Fruit fly (Drosophila melanogaster) whole organism, embryonic: ENCODE measurements around the gene CNPYb.
A peak's percentile ranks its signal among the peaks of the same experiment; 100 is the strongest.

Experiments
- C15 ChIP-seq: fragments of 200-800 bp; sonication (Bioruptor generic); IDR thresholded peaks from 3 replicates; pipeline ENCODE4 v1.3.6; 2022; ENCODE audit warnings: missing biosample characterization, missing genetic modification characterization
- CG10321 ChIP-seq: fragments of 200-800 bp; sonication (Bioruptor generic); IDR thresholded peaks from 2 replicates; pipeline ENCODE4 v1.3.6; 2022; ENCODE audit warnings: missing biosample characterization, missing genetic modification characterization
- CG10565 ChIP-seq: fragments of 200-800 bp; sonication (Bioruptor generic); optimal IDR thresholded peaks from 3 replicates; lab custom pipeline; 2016; ENCODE audit warnings: missing biosample characterization, mild to moderate bottlenecking, missing genetic modification characterization
- CG10959 ChIP-seq: fragments of 200-800 bp; sonication (Bioruptor generic); IDR thresholded peaks from 2 replicates; pipeline ENCODE4 v1.3.6; 2022; ENCODE audit warnings: missing biosample characterization, missing genetic modification characterization
- CG11247 ChIP-seq: fragments of 200-800 bp; sonication (Bioruptor generic); IDR thresholded peaks from 2 replicates; pipeline ENCODE4 v1.3.6; 2022; ENCODE audit warnings: missing biosample characterization, missing genetic modification characterization
- CG11695 ChIP-seq: fragments of 200-800 bp; sonication (Bioruptor generic); IDR thresholded peaks from 3 replicates; pipeline ENCODE4 v1.3.6; 2022; ENCODE audit warnings: missing biosample characterization, missing genetic modification characterization
- CG17385 ChIP-seq: fragments of 200-800 bp; sonication (Bioruptor generic); optimal IDR thresholded peaks from 3 replicates; lab custom pipeline; 2018; ENCODE audit warnings: missing biosample characterization, mild to moderate bottlenecking, missing genetic modification characterization
- CG2875 ChIP-seq: fragments of 200-800 bp; sonication (Bioruptor generic); optimal IDR thresholded peaks from 2 replicates; lab custom pipeline; 2017; ENCODE audit warnings: missing biosample characterization, mild to moderate bottlenecking, missing genetic modification characterization, missing genetic modification reagents
- CG31441 ChIP-seq: fragments of 200-800 bp; sonication (Bioruptor generic); IDR thresholded peaks from 2 replicates; pipeline ENCODE4 v1.3.6; 2022; ENCODE audit warnings: missing biosample characterization, missing genetic modification characterization
- CG3838 ChIP-seq: fragments of 200-800 bp; sonication (Bioruptor generic); optimal IDR thresholded peaks from 3 replicates; lab custom pipeline; 2016; ENCODE audit warnings: missing biosample characterization, missing genetic modification characterization
- CG3995 ChIP-seq: fragments of 200-800 bp; sonication (Bioruptor generic); optimal IDR thresholded peaks from 3 replicates; lab custom pipeline; 2016; ENCODE audit warnings: missing biosample characterization, missing genetic modification characterization
- CG6254 ChIP-seq: fragments of 200-800 bp; sonication (Bioruptor generic); optimal IDR thresholded peaks from 3 replicates; lab custom pipeline; 2017; ENCODE audit warnings: mild to moderate bottlenecking, missing biosample characterization, missing genetic modification reagents, missing genetic modification characterization
- CG6813 ChIP-seq: fragments of 200-800 bp; sonication (Bioruptor generic); optimal IDR thresholded peaks from 2 replicates; lab custom pipeline; 2017; ENCODE audit warnings: missing biosample characterization, missing genetic modification characterization, mild to moderate bottlenecking, moderate library complexity, missing genetic modification reagents
- CG7271 ChIP-seq: fragments of 200-800 bp; sonication (Bioruptor generic); optimal IDR thresholded peaks from 2 replicates; lab custom pipeline; 2018; ENCODE audit warnings: missing biosample characterization, mild to moderate bottlenecking, missing genetic modification characterization, moderate library complexity
- CG7987 ChIP-seq: fragments of 200-800 bp; sonication (Bioruptor generic); optimal IDR thresholded peaks from 2 replicates; lab custom pipeline; 2018; ENCODE audit warnings: missing biosample characterization, mild to moderate bottlenecking, missing genetic modification characterization, moderate library complexity
- CG8765 ChIP-seq: fragments of 200-800 bp; sonication (Bioruptor generic); IDR thresholded peaks from 2 replicates; pipeline ENCODE4 v1.3.6; 2022; ENCODE audit warnings: missing biosample characterization, missing genetic modification characterization
- CG9932 ChIP-seq: fragments of 200-800 bp; sonication (Bioruptor generic); IDR thresholded peaks from 2 replicates; pipeline ENCODE4 v1.3.6; 2022; ENCODE audit warnings: missing biosample characterization, missing genetic modification characterization
- CHES-1-like ChIP-seq: fragments of 200-800 bp; sonication (Bioruptor generic); optimal IDR thresholded peaks from 2 replicates; lab custom pipeline; 2016; ENCODE audit warnings: missing biosample characterization, missing genetic modification characterization
- CkIIα-i1 ChIP-seq: fragments of 200-800 bp; sonication (Bioruptor generic); IDR thresholded peaks from 2 replicates; pipeline ENCODE4 v1.3.6; 2022; ENCODE audit warnings: missing biosample characterization, missing genetic modification characterization
- Dbx ChIP-seq: fragments of 200-800 bp; sonication (Bioruptor generic); IDR thresholded peaks from 3 replicates; pipeline ENCODE4 v1.3.6; 2022; ENCODE audit warnings: missing biosample characterization, missing genetic modification characterization
- Dek ChIP-seq: fragments of 200-800 bp; sonication (Bioruptor generic); optimal IDR thresholded peaks from 3 replicates; lab custom pipeline; 2019; ENCODE audit warnings: missing biosample characterization, mild to moderate bottlenecking, missing genetic modification characterization, moderate library complexity
- Doc2 ChIP-seq: fragments of 200-800 bp; sonication (Bioruptor generic); IDR thresholded peaks from 2 replicates; pipeline ENCODE4 v1.3.6; 2022; ENCODE audit warnings: missing biosample characterization, missing genetic modification characterization
- Dref ChIP-seq: fragments of 200-800 bp; sonication (Bioruptor generic); IDR thresholded peaks from 2 replicates; pipeline ENCODE4 v1.3.6; 2022; ENCODE audit warnings: missing biosample characterization, missing genetic modification characterization
- ERR ChIP-seq: fragments of 200-800 bp; sonication (Bioruptor generic); optimal IDR thresholded peaks from 2 replicates; lab custom pipeline; 2016; ENCODE audit warnings: missing biosample characterization, missing genetic modification characterization
- Ets65A ChIP-seq: fragments of 200-800 bp; sonication (Bioruptor generic); peaks from one replicate; lab custom pipeline; 2016; ENCODE audit warnings: missing biosample characterization, missing genetic modification characterization
- HLH4C ChIP-seq: fragments of 200-800 bp; sonication (Bioruptor generic); IDR thresholded peaks from 3 replicates; pipeline ENCODE4 v1.3.6; 2022; ENCODE audit warnings: missing biosample characterization, missing genetic modification characterization; ENCODE audit not compliant: partially characterized antibody
- MTF-1 ChIP-seq: fragments of 200-800 bp; sonication (Bioruptor generic); optimal IDR thresholded peaks from 2 replicates; lab custom pipeline; 2018; ENCODE audit warnings: missing biosample characterization, mild to moderate bottlenecking, missing genetic modification characterization, borderline replicate concordance
- Mad ChIP-seq: fragments of 200-800 bp; sonication (Bioruptor generic); optimal IDR thresholded peaks from 2 replicates; lab custom pipeline; 2016; ENCODE audit warnings: missing biosample characterization, missing genetic modification characterization
- Nf-YA ChIP-seq: fragments of 200-800 bp; sonication (Bioruptor generic); IDR thresholded peaks from 2 replicates; pipeline ENCODE4 v1.3.6; 2022; ENCODE audit warnings: missing biosample characterization, missing genetic modification characterization
- Opbp ChIP-seq: fragments of 200-800 bp; sonication (Bioruptor generic); IDR thresholded peaks from 3 replicates; pipeline ENCODE4 v1.3.6; 2022; ENCODE audit warnings: missing biosample characterization, missing genetic modification characterization; ENCODE audit not compliant: partially characterized antibody
- Optix ChIP-seq: fragments of 200-800 bp; sonication (Bioruptor generic); IDR thresholded peaks from 3 replicates; pipeline ENCODE4 v1.3.6; 2022; ENCODE audit warnings: missing biosample characterization, missing genetic modification characterization
- Ravus ChIP-seq: fragments of 200-800 bp; sonication (Bioruptor generic); IDR thresholded peaks from 2 replicates; pipeline ENCODE4 v1.3.6; 2022; ENCODE audit warnings: missing biosample characterization, missing genetic modification characterization
- Rfx ChIP-seq: fragments of 200-800 bp; sonication (Bioruptor generic); IDR thresholded peaks from 2 replicates; pipeline ENCODE4 v1.3.6; 2022; ENCODE audit warnings: missing biosample characterization, missing genetic modification characterization
- Scr ChIP-seq: fragments of 200-800 bp; sonication (Bioruptor generic); IDR thresholded peaks from 2 replicates; pipeline ENCODE4 v1.3.6; 2022; ENCODE audit warnings: missing biosample characterization, missing genetic modification characterization; ENCODE audit not compliant: partially characterized antibody
- YL-1 ChIP-seq: fragments of 200-800 bp; sonication (Bioruptor generic); optimal IDR thresholded peaks from 3 replicates; lab custom pipeline; 2017; ENCODE audit warnings: missing biosample characterization, mild to moderate bottlenecking, missing genetic modification characterization
- ac ChIP-seq: fragments of 200-800 bp; sonication (Bioruptor generic); optimal IDR thresholded peaks from 3 replicates; lab custom pipeline; 2017; ENCODE audit warnings: missing biosample characterization, mild to moderate bottlenecking, missing genetic modification characterization
- aop ChIP-seq: fragments of 200-800 bp; sonication (Bioruptor generic); IDR thresholded peaks from 2 replicates; pipeline ENCODE4 v1.3.6; 2022; ENCODE audit warnings: missing biosample characterization, missing genetic modification characterization
- az2 ChIP-seq: fragments of 200-800 bp; sonication (Bioruptor generic); optimal IDR thresholded peaks from 3 replicates; lab custom pipeline; 2016; ENCODE audit warnings: missing biosample characterization, missing genetic modification characterization
- bigmax ChIP-seq: fragments of 200-800 bp; sonication (Bioruptor generic); optimal IDR thresholded peaks from 2 replicates; lab custom pipeline; 2018; ENCODE audit warnings: missing biosample characterization, mild to moderate bottlenecking, missing genetic modification characterization
- chn ChIP-seq: fragments of 200-800 bp; sonication (Bioruptor generic); optimal IDR thresholded peaks from 2 replicates; lab custom pipeline; 2016; ENCODE audit warnings: missing biosample characterization, missing genetic modification characterization
- danr ChIP-seq: fragments of 200-800 bp; sonication (Bioruptor generic); IDR thresholded peaks from 2 replicates; pipeline ENCODE4 v1.3.6; 2022; ENCODE audit warnings: missing biosample characterization, missing genetic modification characterization
- fd64A ChIP-seq: fragments of 200-800 bp; sonication (Bioruptor generic); optimal IDR thresholded peaks from 3 replicates; lab custom pipeline; 2018; ENCODE audit warnings: missing biosample characterization, mild to moderate bottlenecking, missing genetic modification characterization
- kay ChIP-seq: fragments of 200-800 bp; sonication (Bioruptor generic); optimal IDR thresholded peaks from 2 replicates; lab custom pipeline; 2016; ENCODE audit warnings: missing biosample characterization, missing genetic modification characterization
- mld ChIP-seq: fragments of 200-800 bp; sonication (Bioruptor generic); IDR thresholded peaks from 3 replicates; pipeline ENCODE4 v1.3.6; 2022; ENCODE audit warnings: missing biosample characterization, missing genetic modification characterization; ENCODE audit not compliant: partially characterized antibody
- p53 ChIP-seq: fragments of 200-800 bp; sonication (Bioruptor generic); optimal IDR thresholded peaks from 2 replicates; lab custom pipeline; 2016; ENCODE audit warnings: missing biosample characterization, missing genetic modification characterization
- pnt ChIP-seq: fragments of 200-800 bp; sonication (Bioruptor generic); optimal IDR thresholded peaks from 3 replicates; lab custom pipeline; 2016; ENCODE audit warnings: missing biosample characterization, missing genetic modification characterization
- rib ChIP-seq: fragments of 200-800 bp; sonication (Bioruptor generic); IDR thresholded peaks from 2 replicates; pipeline ENCODE4 v1.3.6; 2022; ENCODE audit warnings: missing biosample characterization, missing genetic modification characterization
- sug ChIP-seq: fragments of 200-800 bp; optimal IDR thresholded peaks from 2 replicates; lab custom pipeline; 2019; ENCODE audit warnings: missing biosample characterization, mild to moderate bottlenecking, missing genetic modification characterization, moderate library complexity
- tll ChIP-seq, 2 experiments: fragments of 200-800 bp in 1 of 2; fragments of >200 bp in 1 of 2; sonication (Bioruptor generic) in 1 of 2; optimal IDR thresholded peaks; 2 replicates each; lab custom pipeline; 2017 to 2019; ENCODE audit warnings: missing biosample characterization in 2 of 2, missing genetic modification characterization in 2 of 2, mild to moderate bottlenecking in 1 of 2, moderate library complexity in 1 of 2
- toy ChIP-seq: fragments of 200-800 bp; sonication (Bioruptor generic); IDR thresholded peaks from 2 replicates; pipeline ENCODE4 v1.3.6; 2022; ENCODE audit warnings: missing biosample characterization, missing genetic modification characterization
- ttk ChIP-seq: fragments of 200-800 bp; sonication (Bioruptor generic); IDR thresholded peaks from 2 replicates; pipeline ENCODE4 v2.1.2; 2022; ENCODE audit warnings: missing biosample characterization, missing genetic modification characterization
- vvl ChIP-seq: fragments of 200-800 bp; sonication (Bioruptor generic); IDR thresholded peaks from 2 replicates; pipeline ENCODE4 v1.3.6; 2022; ENCODE audit warnings: missing biosample characterization, missing genetic modification characterization
- yki ChIP-seq: fragments of >200 bp; optimal IDR thresholded peaks from 3 replicates; lab custom pipeline; 2018
- zfh1 ChIP-seq: fragments of 200-800 bp; sonication (Bioruptor generic); IDR thresholded peaks from 3 replicates; pipeline ENCODE4 v1.3.6; 2022; ENCODE audit warnings: missing biosample characterization, missing genetic modification characterization

The CNPYb gene

dm6 chr3L:19073909-19074239, 22.1 kb downstream of the CNPYb start (continued):
- TF ChIP-seq CG7987 (GFP tag; lab: Kevin White, UChicago), result no peak
- no peak for TF ChIP-seq CG8765
- TF ChIP-seq Dbx, result no peak
- TF ChIP-seq ttk (GFP tag; lab: Robert Waterston, UW), result no peak
- TF ChIP-seq C15 (GFP tag; lab: Robert Waterston, UW), result no peak
- no peak for TF ChIP-seq Mad (GFP tag; lab: Kevin White, UChicago)
- TF ChIP-seq Nf-YA, result no peak
- no peak for TF ChIP-seq CHES-1-like (GFP tag; lab: Kevin White, UChicago)
- TF ChIP-seq Optix, result no peak
- TF ChIP-seq zfh1 (GFP tag; lab: Robert Waterston, UW), result no peak
- no peak for TF ChIP-seq CG6813 (GFP tag; lab: Kevin White, UChicago)
- TF ChIP-seq Doc2 (GFP tag; lab: Robert Waterston, UW), result no peak
- no peak for TF ChIP-seq chn (GFP tag; lab: Kevin White, UChicago)
- no peak for TF ChIP-seq CG3995 (GFP tag; lab: Kevin White, UChicago)
- TF ChIP-seq CG17385, result peak; percentile 43
- no peak for TF ChIP-seq bigmax (GFP tag; lab: Kevin White, UChicago)
- TF ChIP-seq Opbp (GFP tag; lab: Robert Waterston, UW), result no peak
- TF ChIP-seq Dek (tag; lab: Kevin White, UChicago), result no peak
- TF ChIP-seq Rfx (GFP tag; lab: Robert Waterston, UW), result no peak
- TF ChIP-seq CG9932 (GFP tag; lab: Robert Waterston, UW), result no peak
- no peak for TF ChIP-seq ERR (GFP tag; lab: Kevin White, UChicago)
- TF ChIP-seq Ets65A (GFP tag; lab: Kevin White, UChicago), result no peak
- TF ChIP-seq CG6254 (GFP tag; lab: Kevin White, UChicago), result peak; percentile 47
- TF ChIP-seq HLH4C, result no peak
- TF ChIP-seq fd64A (GFP tag; lab: Kevin White, UChicago), result no peak
- no peak for TF ChIP-seq CG11247 (GFP tag; lab: Robert Waterston, UW)
- no peak for TF ChIP-seq sug (tag; lab: Kevin White, UChicago)
- peak; percentile 39 for TF ChIP-seq az2 (GFP tag; lab: Kevin White, UChicago)
- TF ChIP-seq rib (GFP tag; lab: Robert Waterston, UW), result no peak
- 0 out of 3 replicates have a peak, but pooled peaks have one; percentile 9 for TF ChIP-seq CG11695
- TF ChIP-seq pnt (GFP tag; lab: Kevin White, UChicago), result no peak
- no peak for TF ChIP-seq CG7271
- TF ChIP-seq CG10321 (GFP tag; lab: Robert Waterston, UW), result no peak
- no peak for TF ChIP-seq aop (GFP tag; lab: Robert Waterston, UW)
- no peak for TF ChIP-seq CG2875 (GFP tag; lab: Kevin White, UChicago)
- TF ChIP-seq CG10565 (GFP tag; lab: Kevin White, UChicago), result no peak
- no peak for TF ChIP-seq Scr (GFP tag; lab: Robert Waterston, UW)
- TF ChIP-seq Ravus (GFP tag; lab: Robert Waterston, UW), result no peak
- TF ChIP-seq Dref (GFP tag; lab: Robert Waterston, UW), result no peak
- TF ChIP-seq tll (GFP tag; optimal IDR thresholded peaks at IDR 0.05; lab: Kevin White, UChicago), result no peak
- TF ChIP-seq danr (GFP tag; lab: Robert Waterston, UW), result no peak
- no peak for TF ChIP-seq YL-1 (GFP tag; lab: Kevin White, UChicago)
- no peak for TF ChIP-seq p53 (GFP tag; lab: Kevin White, UChicago)
- no peak for TF ChIP-seq yki (lab: Kevin White, UChicago)
- no peak for TF ChIP-seq CG10959 (GFP tag; lab: Robert Waterston, UW)
- no peak for TF ChIP-seq mld (GFP tag; lab: Robert Waterston, UW)
- peak; percentile 8; the same call in 1 of the 2 replicates for TF ChIP-seq vvl (GFP tag; lab: Robert Waterston, UW)
- TF ChIP-seq CG31441 (GFP tag; lab: Robert Waterston, UW), result peak; percentile 81
- TF ChIP-seq MTF-1 (GFP tag; lab: Kevin White, UChicago), result no peak
- TF ChIP-seq CkIIα-i1 (GFP tag; lab: Robert Waterston, UW), result no peak
- TF ChIP-seq CG3838 (GFP tag; lab: Kevin White, UChicago), result no peak
- no peak for TF ChIP-seq toy (GFP tag; lab: Robert Waterston, UW)
- no peak for TF ChIP-seq ac
- TF ChIP-seq kay, result no peak
